Fruit fly (Drosophila melanogaster) whole organism, embryonic: Measurements from ENCODE around the gene CG12075.

Experiments used
- Bteb2 ChIP-seq: fragments of 200-800 bp; sonication (Bioruptor generic); optimal IDR thresholded peaks from 2 replicates; lab custom pipeline; 2016; ENCODE audit warnings: missing biosample characterization, missing genetic modification characterization
- CG10274 ChIP-seq: fragments of 200-800 bp; sonication (Bioruptor generic); optimal IDR thresholded peaks from 3 replicates; lab custom pipeline; 2017; ENCODE audit warnings: missing biosample characterization, mild to moderate bottlenecking, missing genetic modification characterization
- CG10979 ChIP-seq: fragments of 200-800 bp; sonication (Bioruptor generic); optimal IDR thresholded peaks from 2 replicates; lab custom pipeline; 2018; ENCODE audit warnings: missing biosample characterization, mild to moderate bottlenecking, missing genetic modification characterization, moderate library complexity
- CG12659 ChIP-seq: fragments of 200-800 bp; sonication (Bioruptor generic); optimal IDR thresholded peaks from 3 replicates; lab custom pipeline; 2017; ENCODE audit warnings: mild to moderate bottlenecking, missing biosample characterization, missing genetic modification reagents, missing genetic modification characterization
- CG12942 ChIP-seq: fragments of 200-800 bp; sonication (Bioruptor generic); optimal IDR thresholded peaks from 3 replicates; lab custom pipeline; 2016; ENCODE audit warnings: missing biosample characterization, missing genetic modification characterization
- CG15696 ChIP-seq: fragments of 200-800 bp; sonication (Bioruptor generic); optimal IDR thresholded peaks from 2 replicates; lab custom pipeline; 2019; ENCODE audit warnings: missing biosample characterization, mild to moderate bottlenecking, missing genetic modification characterization, moderate library complexity
- CG17385 ChIP-seq: fragments of 200-800 bp; sonication (Bioruptor generic); optimal IDR thresholded peaks from 3 replicates; lab custom pipeline; 2018; ENCODE audit warnings: missing biosample characterization, mild to moderate bottlenecking, missing genetic modification characterization
- CG17829 ChIP-seq: fragments of 200-800 bp; optimal IDR thresholded peaks from 2 replicates; lab custom pipeline; 2019; ENCODE audit warnings: missing biosample characterization, mild to moderate bottlenecking, missing genetic modification characterization, moderate library complexity
- CG18011 ChIP-seq: fragments of 200-800 bp; sonication (Bioruptor generic); optimal IDR thresholded peaks from 2 replicates; lab custom pipeline; 2017; ENCODE audit warnings: missing biosample characterization, missing genetic modification characterization, mild to moderate bottlenecking, moderate library complexity, missing genotype
- CG3065 ChIP-seq: fragments of 200-800 bp; sonication (Bioruptor generic); optimal IDR thresholded peaks from 2 replicates; lab custom pipeline; 2016; ENCODE audit warnings: missing biosample characterization, missing genetic modification characterization
- CG31441 ChIP-seq: fragments of 200-800 bp; sonication (Bioruptor generic); IDR thresholded peaks from 2 replicates; pipeline ENCODE4 v1.3.6; 2022; ENCODE audit warnings: missing biosample characterization, missing genetic modification characterization
- CG42726 ChIP-seq: fragments of 200-800 bp; sonication (Bioruptor generic); IDR thresholded peaks from 2 replicates; pipeline ENCODE4 v1.3.6; 2022; ENCODE audit warnings: missing biosample characterization, missing genetic modification characterization; ENCODE audit not compliant: partially characterized antibody
- CG4404 ChIP-seq: fragments of 200-800 bp; sonication (Bioruptor generic); IDR thresholded peaks from 2 replicates; pipeline ENCODE4 v1.3.6; 2022; ENCODE audit warnings: missing biosample characterization, missing genetic modification characterization
- CoRest ChIP-seq: fragments of 200-800 bp; sonication (Bioruptor generic); optimal IDR thresholded peaks from 3 replicates; lab custom pipeline; 2018; ENCODE audit warnings: missing biosample characterization, mild to moderate bottlenecking, missing genetic modification characterization, moderate library complexity
- Dfd ChIP-seq, 2 experiments: fragments of >200 bp; optimal IDR thresholded peaks; 2 replicates each; lab custom pipeline; 2017; ENCODE audit warnings: missing biosample characterization in 2 of 2, missing genetic modification characterization in 2 of 2
- Dref ChIP-seq: fragments of 200-800 bp; sonication (Bioruptor generic); IDR thresholded peaks from 2 replicates; pipeline ENCODE4 v1.3.6; 2022; ENCODE audit warnings: missing biosample characterization, missing genetic modification characterization
- Drgx ChIP-seq: fragments of 200-800 bp; sonication (Bioruptor generic); IDR thresholded peaks from 2 replicates; pipeline ENCODE4 v1.3.6; 2022; ENCODE audit warnings: missing biosample characterization, missing genetic modification characterization
- E2f1 ChIP-seq: fragments of 200-800 bp; sonication (Bioruptor generic); IDR thresholded peaks from 2 replicates; pipeline ENCODE4 v1.3.6; 2022; ENCODE audit warnings: missing biosample characterization, missing genetic modification characterization
- HLH3B ChIP-seq: fragments of 200-800 bp; sonication (Bioruptor generic); IDR thresholded peaks from 2 replicates; pipeline ENCODE4 v1.3.6; 2022; ENCODE audit warnings: missing biosample characterization, missing genetic modification characterization
- Hey ChIP-seq: fragments of 200-800 bp; sonication (Bioruptor generic); optimal IDR thresholded peaks from 3 replicates; lab custom pipeline; 2018; ENCODE audit warnings: missing biosample characterization, mild to moderate bottlenecking, missing genetic modification characterization
- NK7.1 ChIP-seq: fragments of 200-800 bp; sonication (Bioruptor generic); optimal IDR thresholded peaks from 3 replicates; lab custom pipeline; 2016; ENCODE audit warnings: missing biosample characterization, missing genetic modification characterization
- Spps ChIP-seq: fragments of 200-800 bp; sonication (Bioruptor generic); optimal IDR thresholded peaks from 2 replicates; lab custom pipeline; 2018; ENCODE audit warnings: missing biosample characterization, mild to moderate bottlenecking, missing genetic modification characterization
- Trl ChIP-seq, 3 experiments: fragments of >200 bp in 2 of 3; fragments of 200-800 bp in 1 of 3; sonication (Bioruptor generic) in 1 of 3; optimal IDR thresholded peaks; 2 replicates in 1 of 3; 3 replicates in 2 of 3; lab custom pipeline; 2016 to 2017; ENCODE audit warnings: missing biosample characterization in 1 of 3, missing genetic modification characterization in 1 of 3
- Xbp1 ChIP-seq: fragments of 200-800 bp; sonication (Bioruptor generic); optimal IDR thresholded peaks from 3 replicates; lab custom pipeline; 2016; ENCODE audit warnings: missing biosample characterization, mild to moderate bottlenecking, missing genetic modification characterization
- Xrp1 ChIP-seq: fragments of 200-800 bp; sonication (Bioruptor generic); IDR thresholded peaks from 2 replicates; pipeline ENCODE4 v1.3.6; 2022; ENCODE audit warnings: missing biosample characterization, missing genetic modification characterization
- ac ChIP-seq: fragments of 200-800 bp; sonication (Bioruptor generic); optimal IDR thresholded peaks from 3 replicates; lab custom pipeline; 2017; ENCODE audit warnings: missing biosample characterization, mild to moderate bottlenecking, missing genetic modification characterization
- ara ChIP-seq: fragments of 200-800 bp; sonication (Bioruptor generic); IDR thresholded peaks from 2 replicates; pipeline ENCODE4 v1.3.6; 2022; ENCODE audit warnings: missing biosample characterization, missing genetic modification characterization
- btn ChIP-seq: fragments of 200-800 bp; sonication (Bioruptor generic); optimal IDR thresholded peaks from 2 replicates; lab custom pipeline; 2016; ENCODE audit warnings: missing biosample characterization, missing genetic modification characterization
- caup ChIP-seq: fragments of 200-800 bp; sonication (Bioruptor generic); optimal IDR thresholded peaks from 3 replicates; lab custom pipeline; 2017; ENCODE audit warnings: missing biosample characterization, mild to moderate bottlenecking, missing genetic modification characterization, moderate library complexity; ENCODE audit not compliant: severe bottlenecking
- chn ChIP-seq: fragments of 200-800 bp; sonication (Bioruptor generic); optimal IDR thresholded peaks from 2 replicates; lab custom pipeline; 2016; ENCODE audit warnings: missing biosample characterization, missing genetic modification characterization
- disco-r ChIP-seq: fragments of 200-800 bp; sonication (Bioruptor generic); optimal IDR thresholded peaks from 2 replicates; lab custom pipeline; 2016; ENCODE audit warnings: missing biosample characterization, missing genetic modification characterization
- hb ChIP-seq: fragments of 200-800 bp; sonication (Bioruptor generic); IDR thresholded peaks from 3 replicates; pipeline ENCODE4 v1.3.6; 2022; ENCODE audit warnings: missing biosample characterization, missing genetic modification characterization; ENCODE audit not compliant: partially characterized antibody
- lmd ChIP-seq: fragments of 200-800 bp; sonication (Bioruptor generic); IDR thresholded peaks from 2 replicates; pipeline ENCODE4 v1.3.6; 2022; ENCODE audit warnings: missing biosample characterization, missing genetic modification characterization
- mam ChIP-seq: fragments of 200-800 bp; sonication (Bioruptor generic); optimal IDR thresholded peaks from 3 replicates; lab custom pipeline; 2016; ENCODE audit warnings: missing biosample characterization, missing genetic modification characterization
- mirr ChIP-seq: fragments of 200-800 bp; sonication (Bioruptor generic); optimal IDR thresholded peaks from 3 replicates; lab custom pipeline; 2018; ENCODE audit warnings: missing biosample characterization, mild to moderate bottlenecking, missing genetic modification characterization
- oc ChIP-seq: fragments of 200-800 bp; sonication (Bioruptor generic); optimal IDR thresholded peaks from 2 replicates; lab custom pipeline; 2018; ENCODE audit warnings: missing biosample characterization, mild to moderate bottlenecking, missing genetic modification characterization, moderate library complexity
- pfk ChIP-seq: fragments of 200-800 bp; sonication (Bioruptor generic); optimal IDR thresholded peaks from 2 replicates; lab custom pipeline; 2018; ENCODE audit warnings: missing biosample characterization, mild to moderate bottlenecking, missing genetic modification characterization, moderate library complexity
- pho ChIP-seq: fragments of 200-800 bp; sonication (Bioruptor generic); optimal IDR thresholded peaks from 2 replicates; lab custom pipeline; 2016; ENCODE audit warnings: missing biosample characterization, missing genetic modification characterization
- psq ChIP-seq: fragments of 200-800 bp; sonication (Bioruptor generic); optimal IDR thresholded peaks from 2 replicates; lab custom pipeline; 2017; ENCODE audit warnings: missing biosample characterization, missing genetic modification characterization
- pzg ChIP-seq: fragments of 200-800 bp; sonication (Bioruptor generic); optimal IDR thresholded peaks from 3 replicates; lab custom pipeline; 2018; ENCODE audit warnings: missing biosample characterization, mild to moderate bottlenecking, missing genetic modification characterization, moderate library complexity
- ranshi ChIP-seq: fragments of 200-800 bp; sonication (Bioruptor generic); IDR thresholded peaks from 2 replicates; pipeline ENCODE4 v1.3.6; 2022; ENCODE audit warnings: missing biosample characterization, missing genetic modification characterization
- repo ChIP-seq: fragments of 200-800 bp; sonication (Bioruptor generic); optimal IDR thresholded peaks from 2 replicates; lab custom pipeline; 2016; ENCODE audit warnings: missing biosample characterization, missing genetic modification characterization
- rib ChIP-seq: fragments of 200-800 bp; sonication (Bioruptor generic); IDR thresholded peaks from 2 replicates; pipeline ENCODE4 v1.3.6; 2022; ENCODE audit warnings: missing biosample characterization, missing genetic modification characterization
- sd ChIP-seq: fragments of 200-800 bp; sonication (Bioruptor generic); optimal IDR thresholded peaks from 3 replicates; lab custom pipeline; 2018; ENCODE audit warnings: missing biosample characterization, mild to moderate bottlenecking, missing genetic modification characterization, moderate library complexity
- sens-2 ChIP-seq: fragments of 200-800 bp; sonication (Bioruptor generic); IDR thresholded peaks from 2 replicates; pipeline ENCODE4 v1.3.6; 2022; ENCODE audit warnings: missing biosample characterization, missing genetic modification characterization
- sim ChIP-seq: fragments of 200-800 bp; sonication (Bioruptor generic); IDR thresholded peaks from 2 replicates; pipeline ENCODE4 v1.3.6; 2022; ENCODE audit warnings: missing biosample characterization, missing genetic modification characterization
- stc ChIP-seq: fragments of 200-800 bp; sonication (Bioruptor generic); IDR thresholded peaks from 2 replicates; pipeline ENCODE4 v1.3.6; 2022; ENCODE audit warnings: missing biosample characterization, missing genetic modification characterization
- usp ChIP-seq: fragments of >200 bp; optimal IDR thresholded peaks from 2 replicates; lab custom pipeline; 2017; ENCODE audit warnings: missing biosample characterization, missing genetic modification characterization
- vfl ChIP-seq: fragments of 200-800 bp; sonication (Bioruptor generic); optimal IDR thresholded peaks from 2 replicates; lab custom pipeline; 2016; ENCODE audit warnings: missing biosample characterization, missing genetic modification characterization
- wek ChIP-seq: fragments of 200-800 bp; sonication (Bioruptor generic); optimal IDR thresholded peaks from 3 replicates; lab custom pipeline; 2018; ENCODE audit warnings: missing biosample characterization, mild to moderate bottlenecking, missing genetic modification characterization, moderate library complexity

The CG12075 gene

dm6 chrX:8894315-8895017, 56.3 kb downstream of the CG12075 start (continued):
- TF ChIP-seq hb (GFP tag; lab: Robert Waterston, UW): no peak
- peak; percentile 41 for TF ChIP-seq pho (GFP tag; lab: Kevin White, UChicago)
- TF ChIP-seq oc (tag; lab: Kevin White, UChicago): peak; percentile 90
- no peak for TF ChIP-seq vfl
- peak; percentile 74 for TF ChIP-seq HLH3B
- TF ChIP-seq CG10979 (tag; lab: Kevin White, UChicago): peak; percentile 81
- TF ChIP-seq CG3065 (GFP tag; lab: Kevin White, UChicago): no peak
- peak; percentile 62 for TF ChIP-seq CG18011 (GFP tag; lab: Kevin White, UChicago)
- no peak for TF ChIP-seq Dref (GFP tag; lab: Robert Waterston, UW)
- peak; percentile 86 for TF ChIP-seq stc
- peak; percentile 73 for TF ChIP-seq Drgx
- peak; percentile 62 for TF ChIP-seq CG12942 (GFP tag; lab: Kevin White, UChicago)
- no peak for TF ChIP-seq wek (GFP tag; lab: Kevin White, UChicago)
- TF ChIP-seq disco-r (GFP tag; lab: Kevin White, UChicago): no peak
- peak; percentile 85 for TF ChIP-seq Xrp1 (GFP tag; lab: Robert Waterston, UW)
- TF ChIP-seq mirr (GFP tag; lab: Kevin White, UChicago): no peak
- no peak for TF ChIP-seq CG4404 (GFP tag; lab: Robert Waterston, UW)
- TF ChIP-seq CG42726 (GFP tag; lab: Robert Waterston, UW): 0 out of 2 replicates have a peak, but pooled peaks have one; percentile 7
- TF ChIP-seq Dfd (GFP tag; optimal IDR thresholded peaks at IDR 0.05; lab: Kevin White, UChicago): no peak
- no peak for TF ChIP-seq sim (GFP tag; lab: Robert Waterston, UW)
- TF ChIP-seq Trl (optimal IDR thresholded peaks at IDR 0.05; lab: Kevin White, UChicago): peak; percentile 51 to 56
- peak; percentile 52 for TF ChIP-seq Trl (GFP tag; optimal IDR thresholded peaks at IDR 0.05; lab: Kevin White, UChicago)
- peak; percentile 8 for TF ChIP-seq CG10274
- peak; percentile 50 for TF ChIP-seq mam (GFP tag; lab: Kevin White, UChicago)
- TF ChIP-seq CG12659: peak; percentile 66
- peak; percentile 42 for TF ChIP-seq btn
- peak; percentile 70 for TF ChIP-seq chn (GFP tag; lab: Kevin White, UChicago)
- peak; percentile 70 for TF ChIP-seq ranshi
- peak; percentile 86 for TF ChIP-seq sens-2 (GFP tag; lab: Robert Waterston, UW)
- peak; percentile 64 for TF ChIP-seq caup
- TF ChIP-seq sd (tag; lab: Kevin White, UChicago): peak; percentile 58
- peak; percentile 76 for TF ChIP-seq CG17385
- TF ChIP-seq repo (GFP tag; lab: Kevin White, UChicago): peak; percentile 32
- TF ChIP-seq ac (GFP tag; lab: Kevin White, UChicago): peak; percentile 19
- peak; percentile 82 for TF ChIP-seq ara (GFP tag; lab: Robert Waterston, UW)
- TF ChIP-seq usp (GFP tag; lab: Kevin White, UChicago): no peak
- peak; percentile 40 for TF ChIP-seq NK7.1 (GFP tag; lab: Kevin White, UChicago)
- TF ChIP-seq Xbp1 (GFP tag; lab: Kevin White, UChicago): peak; percentile 76
- no peak for TF ChIP-seq pfk (GFP tag; lab: Kevin White, UChicago)
- no peak for TF ChIP-seq rib (GFP tag; lab: Robert Waterston, UW)
- peak; percentile 50; the same call in 1 of the 2 replicates for TF ChIP-seq E2f1 (GFP tag; lab: Robert Waterston, UW)
- peak; percentile 44 for TF ChIP-seq CG15696
- no peak for TF ChIP-seq Hey (tag; lab: Kevin White, UChicago)
- TF ChIP-seq psq (GFP tag; lab: Kevin White, UChicago): peak; percentile 34
- peak; percentile 50 for TF ChIP-seq Bteb2 (GFP tag; lab: Kevin White, UChicago)
- TF ChIP-seq CoRest (tag; lab: Kevin White, UChicago): peak; percentile 81
- peak; percentile 78 for TF ChIP-seq CG17829 (tag; lab: Kevin White, UChicago)
- TF ChIP-seq CG31441 (GFP tag; lab: Robert Waterston, UW): peak; percentile 85
- peak; percentile 79 for TF ChIP-seq lmd (GFP tag; lab: Robert Waterston, UW)
- TF ChIP-seq pzg: no peak
- TF ChIP-seq Spps: peak; percentile 49
